Fruit fly (Drosophila melanogaster) whole organism, prepupa: ENCODE data around the gene Rsod.

ENCODE experiments used
- CG8319 ChIP-seq: fragments of 200-800 bp; sonication (Bioruptor generic); optimal IDR thresholded peaks from 3 replicates; lab custom pipeline; 2016; ENCODE audit warnings: missing biosample characterization, missing genetic modification characterization
- Eip75B ChIP-seq: fragments of 200-800 bp; sonication (Bioruptor generic); optimal IDR thresholded peaks from 3 replicates; lab custom pipeline; 2016; ENCODE audit warnings: missing biosample characterization, missing genetic modification characterization
- Eip78C ChIP-seq: fragments of 200-800 bp; sonication (Bioruptor generic); peaks from one replicate; lab custom pipeline; 2016; ENCODE audit warnings: missing biosample characterization, missing genetic modification characterization
- Eip93F ChIP-seq: fragments of 200-800 bp; sonication (Bioruptor generic); optimal IDR thresholded peaks from 2 replicates; lab custom pipeline; 2016; ENCODE audit warnings: missing biosample characterization, mild to moderate bottlenecking, missing genetic modification characterization
- Met ChIP-seq: fragments of 200-800 bp; sonication (Bioruptor generic); optimal IDR thresholded peaks from 3 replicates; lab custom pipeline; 2016; ENCODE audit warnings: missing biosample characterization, missing genetic modification characterization
- Smox ChIP-seq: fragments of 200-800 bp; sonication (Bioruptor generic); optimal IDR thresholded peaks from 3 replicates; lab custom pipeline; 2016; ENCODE audit warnings: missing biosample characterization, missing genetic modification characterization
- acj6 ChIP-seq: fragments of 200-800 bp; sonication (Bioruptor generic); optimal IDR thresholded peaks from 3 replicates; lab custom pipeline; 2016; ENCODE audit warnings: missing biosample characterization, missing genetic modification characterization
- fd59A ChIP-seq: fragments of 200-800 bp; sonication (Bioruptor generic); optimal IDR thresholded peaks from 2 replicates; lab custom pipeline; 2017; ENCODE audit warnings: missing biosample characterization, mild to moderate bottlenecking, missing genetic modification characterization, missing genetic modification reagents
- salr ChIP-seq, 2 experiments: fragments of 200-800 bp; sonication (Bioruptor generic); optimal IDR thresholded peaks; 3 replicates each; lab custom pipeline; 2016 to 2018; ENCODE audit warnings: missing biosample characterization in 2 of 2, missing genetic modification characterization in 2 of 2, mild to moderate bottlenecking in 1 of 2
- vri ChIP-seq: fragments of 200-800 bp; sonication (Bioruptor generic); optimal IDR thresholded peaks from 3 replicates; lab custom pipeline; 2016; ENCODE audit warnings: missing biosample characterization, mild to moderate bottlenecking, missing genetic modification characterization

DNA sequence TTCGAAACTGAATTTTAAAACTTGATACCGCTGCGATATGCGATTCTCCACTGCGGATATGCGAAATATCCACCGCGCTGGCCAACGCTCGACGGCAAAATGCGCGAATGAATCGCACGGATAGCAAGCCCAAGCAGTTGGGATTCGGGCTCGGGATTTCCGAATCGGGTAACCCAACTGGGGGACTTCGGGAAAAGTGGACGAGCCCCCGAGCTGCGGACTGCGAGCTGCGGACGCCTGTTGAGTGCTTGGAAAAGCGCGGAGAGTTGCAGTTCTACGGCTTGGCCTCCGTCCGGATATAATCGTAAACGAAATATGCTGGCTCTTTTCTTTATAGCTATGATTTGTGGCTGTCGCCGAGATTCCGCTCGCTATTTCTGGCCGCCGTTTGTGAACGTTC lies 21.5 kb downstream of the Rsod start, which contains the start of gene AdoR:
- no peak for TF ChIP-seq salr (GFP tag; optimal IDR thresholded peaks at IDR 0.05; lab: Kevin White, UChicago)
- no peak for TF ChIP-seq vri (GFP tag; lab: Kevin White, UChicago)
- TF ChIP-seq Eip75B (GFP tag; lab: Kevin White, UChicago), result no peak
- TF ChIP-seq Smox (GFP tag; lab: Kevin White, UChicago), result no peak
- TF ChIP-seq Met (GFP tag; lab: Kevin White, UChicago), result no peak
- TF ChIP-seq fd59A (GFP tag; lab: Kevin White, UChicago), result no peak
- TF ChIP-seq CG8319 (GFP tag; lab: Kevin White, UChicago), result no peak
- TF ChIP-seq acj6 (GFP tag; lab: Kevin White, UChicago), result no peak
- TF ChIP-seq Eip78C (GFP tag; lab: Kevin White, UChicago), result no peak
- no peak for TF ChIP-seq Eip93F (GFP tag; lab: Kevin White, UChicago)
